Fruit fly (Drosophila melanogaster) whole organism, prepupa: ENCODE measurements around the gene CG3984.

Experiments
- Blimp-1 ChIP-seq: fragments of 200-800 bp; sonication (Bioruptor generic); optimal IDR thresholded peaks from 3 replicates; lab custom pipeline; 2017; ENCODE audit warnings: missing biosample characterization, missing genetic modification characterization, mild to moderate bottlenecking, moderate library complexity, missing genetic modification reagents
- CG10631 ChIP-seq: fragments of 200-800 bp; sonication (Bioruptor generic); optimal IDR thresholded peaks from 2 replicates; lab custom pipeline; 2016; ENCODE audit warnings: missing biosample characterization, missing genetic modification characterization
- CG10669 ChIP-seq: fragments of 200-800 bp; sonication (Bioruptor generic); optimal IDR thresholded peaks from 3 replicates; lab custom pipeline; 2018; ENCODE audit warnings: missing biosample characterization, mild to moderate bottlenecking, missing genetic modification characterization, moderate library complexity
- CG11294 ChIP-seq: fragments of 200-800 bp; sonication (Bioruptor generic); IDR thresholded peaks from 2 replicates; pipeline ENCODE4 v1.3.6; 2022; ENCODE audit warnings: missing biosample characterization, missing genetic modification characterization
- CG11762 ChIP-seq: fragments of 200-800 bp; sonication (Bioruptor generic); optimal IDR thresholded peaks from 3 replicates; lab custom pipeline; 2016; ENCODE audit warnings: missing biosample characterization, missing genetic modification characterization; ENCODE audit not compliant: insufficient read depth
- CG11902 ChIP-seq: fragments of 200-800 bp; sonication (Bioruptor generic); optimal IDR thresholded peaks from 3 replicates; lab custom pipeline; 2016; ENCODE audit warnings: missing biosample characterization, missing genetic modification characterization
- CG1621 ChIP-seq: fragments of 200-800 bp; sonication (Bioruptor generic); optimal IDR thresholded peaks from 3 replicates; lab custom pipeline; 2018; ENCODE audit warnings: missing biosample characterization, mild to moderate bottlenecking, missing genetic modification characterization
- CG16779 ChIP-seq: fragments of 200-800 bp; sonication (Bioruptor generic); optimal IDR thresholded peaks from 3 replicates; lab custom pipeline; 2017; ENCODE audit warnings: missing biosample characterization, mild to moderate bottlenecking, missing genetic modification characterization
- CG3032 ChIP-seq: fragments of 200-800 bp; optimal IDR thresholded peaks from 2 replicates; lab custom pipeline; 2019; ENCODE audit warnings: missing biosample characterization, mild to moderate bottlenecking, missing genetic modification characterization, moderate library complexity
- CG31627 ChIP-seq: fragments of 200-800 bp; sonication (Bioruptor generic); optimal IDR thresholded peaks from 3 replicates; lab custom pipeline; 2016; ENCODE audit warnings: missing biosample characterization, missing genetic modification characterization
- CG34406 ChIP-seq: fragments of 200-800 bp; sonication (Bioruptor generic); optimal IDR thresholded peaks from 3 replicates; lab custom pipeline; 2016; ENCODE audit warnings: missing biosample characterization, missing genetic modification characterization
- CG3919 ChIP-seq: fragments of 200-800 bp; sonication (Bioruptor generic); optimal IDR thresholded peaks from 3 replicates; lab custom pipeline; 2016; ENCODE audit warnings: missing biosample characterization, missing genetic modification characterization
- CG4318 ChIP-seq: fragments of 200-800 bp; sonication (Bioruptor generic); optimal IDR thresholded peaks from 3 replicates; lab custom pipeline; 2017; ENCODE audit warnings: missing biosample characterization, mild to moderate bottlenecking, missing genetic modification characterization
- CG6163 ChIP-seq: fragments of 200-800 bp; sonication (Bioruptor generic); IDR thresholded peaks from 3 replicates; pipeline ENCODE4 v1.3.6; 2022; ENCODE audit warnings: missing biosample characterization, missing genetic modification characterization
- CG6276 ChIP-seq: fragments of 200-800 bp; sonication (Bioruptor generic); optimal IDR thresholded peaks from 2 replicates; lab custom pipeline; 2017; ENCODE audit warnings: missing biosample characterization, mild to moderate bottlenecking, missing genetic modification characterization
- CG6792 ChIP-seq: fragments of 200-800 bp; sonication (Bioruptor generic); optimal IDR thresholded peaks from 3 replicates; lab custom pipeline; 2016; ENCODE audit warnings: missing biosample characterization, missing genetic modification characterization
- CG6808 ChIP-seq: fragments of 200-800 bp; sonication (Bioruptor generic); optimal IDR thresholded peaks from 3 replicates; lab custom pipeline; 2017; ENCODE audit warnings: missing biosample characterization, missing genetic modification characterization, mild to moderate bottlenecking, moderate library complexity, missing genetic modification reagents
- CG6854 ChIP-seq: fragments of 200-800 bp; sonication (Bioruptor generic); optimal IDR thresholded peaks from 2 replicates; lab custom pipeline; 2017; ENCODE audit warnings: missing biosample characterization, mild to moderate bottlenecking, missing genetic modification characterization
- CG7368 ChIP-seq: fragments of 200-800 bp; sonication (Bioruptor generic); optimal IDR thresholded peaks from 3 replicates; lab custom pipeline; 2016; ENCODE audit warnings: missing biosample characterization, missing genetic modification characterization
- CG8119 ChIP-seq: fragments of 200-800 bp; sonication (Bioruptor generic); IDR thresholded peaks from 3 replicates; pipeline ENCODE4 v1.3.6; 2022; ENCODE audit warnings: missing biosample characterization, missing genetic modification characterization
- CG8319 ChIP-seq: fragments of 200-800 bp; sonication (Bioruptor generic); optimal IDR thresholded peaks from 3 replicates; lab custom pipeline; 2016; ENCODE audit warnings: missing biosample characterization, missing genetic modification characterization
- CG8632 ChIP-seq: fragments of 200-800 bp; sonication (Bioruptor generic); optimal IDR thresholded peaks from 3 replicates; lab custom pipeline; 2016; ENCODE audit warnings: missing biosample characterization, missing genetic modification characterization
- CG9139 ChIP-seq: fragments of 200-800 bp; sonication (Bioruptor generic); optimal IDR thresholded peaks from 3 replicates; lab custom pipeline; 2017; ENCODE audit warnings: missing biosample characterization, mild to moderate bottlenecking, missing genetic modification characterization
- Eip75B ChIP-seq: fragments of 200-800 bp; sonication (Bioruptor generic); optimal IDR thresholded peaks from 3 replicates; lab custom pipeline; 2016; ENCODE audit warnings: missing biosample characterization, missing genetic modification characterization
- Ets21C ChIP-seq: fragments of 200-800 bp; sonication (Bioruptor generic); optimal IDR thresholded peaks from 3 replicates; lab custom pipeline; 2016; ENCODE audit warnings: missing biosample characterization, missing genetic modification characterization
- Ets96B ChIP-seq: fragments of 200-800 bp; optimal IDR thresholded peaks from 2 replicates; lab custom pipeline; 2019; ENCODE audit warnings: missing biosample characterization, mild to moderate bottlenecking, missing genetic modification characterization, moderate library complexity
- Gug ChIP-seq: fragments of 200-800 bp; sonication (Bioruptor generic); IDR thresholded peaks from 2 replicates; pipeline ENCODE4 v1.3.6; 2022; ENCODE audit warnings: missing biosample characterization, missing genetic modification characterization
- Hr39 ChIP-seq: fragments of 200-800 bp; sonication (Bioruptor generic); optimal IDR thresholded peaks from 2 replicates; lab custom pipeline; 2016; ENCODE audit warnings: missing biosample characterization, missing genetic modification characterization
- Hr4 ChIP-seq: fragments of 200-800 bp; sonication (Bioruptor generic); optimal IDR thresholded peaks from 3 replicates; lab custom pipeline; 2016; ENCODE audit warnings: missing biosample characterization, missing genetic modification characterization
- Lpt ChIP-seq: fragments of 200-800 bp; sonication (Bioruptor generic); optimal IDR thresholded peaks from 3 replicates; lab custom pipeline; 2016; ENCODE audit warnings: missing biosample characterization, missing genetic modification characterization
- Met ChIP-seq: fragments of 200-800 bp; sonication (Bioruptor generic); optimal IDR thresholded peaks from 3 replicates; lab custom pipeline; 2016; ENCODE audit warnings: missing biosample characterization, missing genetic modification characterization
- Smox ChIP-seq: fragments of 200-800 bp; sonication (Bioruptor generic); optimal IDR thresholded peaks from 3 replicates; lab custom pipeline; 2016; ENCODE audit warnings: missing biosample characterization, missing genetic modification characterization
- Sox102F ChIP-seq: fragments of 200-800 bp; sonication (Bioruptor generic); optimal IDR thresholded peaks from 2 replicates; lab custom pipeline; 2016; ENCODE audit warnings: missing biosample characterization, mild to moderate bottlenecking, missing genetic modification characterization
- Sox14 ChIP-seq: fragments of 200-800 bp; sonication (Bioruptor generic); optimal IDR thresholded peaks from 3 replicates; lab custom pipeline; 2016; ENCODE audit warnings: missing biosample characterization, missing genetic modification characterization
- Sox15 ChIP-seq: fragments of 200-800 bp; sonication (Bioruptor generic); optimal IDR thresholded peaks from 3 replicates; lab custom pipeline; 2016; ENCODE audit warnings: missing biosample characterization, missing genetic modification characterization
- achi ChIP-seq: fragments of 200-800 bp; sonication (Bioruptor generic); optimal IDR thresholded peaks from 3 replicates; lab custom pipeline; 2016; ENCODE audit warnings: missing biosample characterization, missing genetic modification characterization
- acj6 ChIP-seq: fragments of 200-800 bp; sonication (Bioruptor generic); optimal IDR thresholded peaks from 3 replicates; lab custom pipeline; 2016; ENCODE audit warnings: missing biosample characterization, missing genetic modification characterization
- dac ChIP-seq: fragments of 200-800 bp; sonication (Bioruptor generic); optimal IDR thresholded peaks from 2 replicates; lab custom pipeline; 2017; ENCODE audit warnings: missing biosample characterization, mild to moderate bottlenecking, missing genetic modification characterization
- dsx ChIP-seq: fragments of 200-800 bp; optimal IDR thresholded peaks from 3 replicates; lab custom pipeline; 2019; ENCODE audit warnings: missing biosample characterization, mild to moderate bottlenecking, missing genetic modification characterization, moderate library complexity; ENCODE audit not compliant: poor library complexity, severe bottlenecking
- esn ChIP-seq: fragments of 200-800 bp; sonication (Bioruptor generic); optimal IDR thresholded peaks from 2 replicates; lab custom pipeline; 2016; ENCODE audit warnings: missing biosample characterization, mild to moderate bottlenecking, missing genetic modification characterization, moderate library complexity
- fd59A ChIP-seq: fragments of 200-800 bp; sonication (Bioruptor generic); optimal IDR thresholded peaks from 2 replicates; lab custom pipeline; 2017; ENCODE audit warnings: missing biosample characterization, mild to moderate bottlenecking, missing genetic modification characterization, missing genetic modification reagents
- fkh ChIP-seq: fragments of 200-800 bp; sonication (Bioruptor generic); optimal IDR thresholded peaks from 3 replicates; lab custom pipeline; 2017; ENCODE audit warnings: missing biosample characterization, mild to moderate bottlenecking, missing genetic modification characterization, moderate library complexity
- lz ChIP-seq: fragments of 200-800 bp; sonication (Bioruptor generic); optimal IDR thresholded peaks from 3 replicates; lab custom pipeline; 2016; ENCODE audit warnings: missing biosample characterization, missing genetic modification characterization
- net ChIP-seq: fragments of 200-800 bp; sonication (Bioruptor generic); optimal IDR thresholded peaks from 3 replicates; lab custom pipeline; 2016; ENCODE audit warnings: missing biosample characterization, missing genetic modification characterization
- salr ChIP-seq, 2 experiments: fragments of 200-800 bp; sonication (Bioruptor generic); optimal IDR thresholded peaks; 3 replicates each; lab custom pipeline; 2016 to 2018; ENCODE audit warnings: missing biosample characterization in 2 of 2, missing genetic modification characterization in 2 of 2, mild to moderate bottlenecking in 1 of 2
- svp ChIP-seq: fragments of 200-800 bp; sonication (Bioruptor generic); peaks from one replicate; lab custom pipeline; 2016; ENCODE audit warnings: missing biosample characterization, missing genetic modification characterization
- topi ChIP-seq: fragments of 200-800 bp; sonication (Bioruptor generic); optimal IDR thresholded peaks from 3 replicates; lab custom pipeline; 2016; ENCODE audit warnings: missing biosample characterization, missing genetic modification characterization
- vri ChIP-seq: fragments of 200-800 bp; sonication (Bioruptor generic); optimal IDR thresholded peaks from 3 replicates; lab custom pipeline; 2016; ENCODE audit warnings: missing biosample characterization, mild to moderate bottlenecking, missing genetic modification characterization

CG3984 gene

DNA sequence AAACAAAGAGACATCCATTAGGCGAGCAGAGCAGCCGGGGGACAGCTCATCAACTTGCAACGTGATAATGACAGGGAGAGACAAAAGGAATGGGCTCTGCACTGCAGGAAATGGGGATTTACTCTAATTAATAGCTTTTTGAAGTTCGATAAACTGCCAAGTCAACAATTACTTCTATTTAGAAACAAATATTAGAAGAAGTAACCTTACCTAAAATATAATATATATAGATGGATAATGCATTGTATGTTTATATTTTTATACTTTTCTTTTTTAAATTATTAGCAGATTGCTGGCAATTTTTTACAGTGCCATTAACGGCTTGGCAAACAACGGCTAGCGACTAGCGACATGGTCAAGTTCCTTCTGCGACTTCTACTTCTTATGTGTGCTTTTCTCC, 23.4 kb upstream of the CG3984 start (continued):
- TF ChIP-seq Gug (peak; percentile 10; the same call in 1 of the 2 replicates), Sox15 (no peak), fkh (GFP tag; lab: Kevin White, UChicago) (no peak), Hr39 (no peak), CG8119 (GFP tag; lab: Robert Waterston, UW) (peak; percentile 54), Ets96B (tag; lab: Kevin White, UChicago) (peak; percentile 51), achi (GFP tag; lab: Kevin White, UChicago) (peak; percentile 61), CG10631 (GFP tag; lab: Kevin White, UChicago) (peak; percentile 50), topi (GFP tag; lab: Kevin White, UChicago) (no peak), net (peak; percentile 7)

dm6 chr3R:15114465-15115228, 22.3 kb upstream of the CG3984 start:
- TF ChIP-seq topi (GFP tag; lab: Kevin White, UChicago) (peak; percentile 57), CG8119 (GFP tag; lab: Robert Waterston, UW) (peak; percentile 77), dac (GFP tag; lab: Kevin White, UChicago) (peak; percentile 69), CG11902 (GFP tag; lab: Kevin White, UChicago) (peak; percentile 41), CG8632 (GFP tag; lab: Kevin White, UChicago) (peak; percentile 62), fkh (GFP tag; lab: Kevin White, UChicago) (peak; percentile 62), CG9139 (peak; percentile 41), CG11762 (GFP tag; lab: Kevin White, UChicago) (peak; percentile 69), CG8319 (GFP tag; lab: Kevin White, UChicago) (peak; percentile 59), Eip75B (GFP tag; lab: Kevin White, UChicago) (peak; percentile 81), lz (GFP tag; lab: Kevin White, UChicago) (peak; percentile 22), Hr4 (peak; percentile 87), Met (peak; percentile 5), CG6808 (GFP tag; lab: Kevin White, UChicago) (peak; percentile 81), Blimp-1 (GFP tag; lab: Kevin White, UChicago) (no peak), CG3032 (tag; lab: Kevin White, UChicago) (peak; percentile 71), CG10669 (peak; percentile 77), CG7368 (GFP tag; lab: Kevin White, UChicago) (peak; percentile 61), Sox102F (GFP tag; lab: Kevin White, UChicago) (no peak), CG6163 (GFP tag; lab: Robert Waterston, UW) (peak; percentile 58; the same call in 2 of the 3 replicates), CG6276 (GFP tag; lab: Kevin White, UChicago) (peak; percentile 87), CG4318 (GFP tag; lab: Kevin White, UChicago) (peak; percentile 88), Sox15 (peak; percentile 58), Ets21C (GFP tag; lab: Kevin White, UChicago) (no peak), CG11294 (GFP tag; lab: Robert Waterston, UW) (no peak), Sox14 (peak; percentile 64), CG16779 (tag; lab: Kevin White, UChicago) (peak; percentile 67), acj6 (GFP tag; lab: Kevin White, UChicago) (peak; percentile 66), fd59A (GFP tag; lab: Kevin White, UChicago) (peak; percentile 82), CG34406 (GFP tag; lab: Kevin White, UChicago) (peak; percentile 64), CG1621 (tag; lab: Kevin White, UChicago) (peak; percentile 66), CG3919 (GFP tag; lab: Kevin White, UChicago) (peak; percentile 77), dsx (GFP tag; lab: Kevin White, UChicago) (peak; percentile 66), svp (GFP tag; lab: Kevin White, UChicago) (peak; percentile 65), CG6792 (GFP tag; lab: Kevin White, UChicago) (peak; percentile 59), salr (GFP tag; optimal IDR thresholded peaks at IDR 0.05; lab: Kevin White, UChicago) (peak; percentile 37 to 93), CG31627 (GFP tag; lab: Kevin White, UChicago) (peak; percentile 13), CG6854 (no peak), achi (GFP tag; lab: Kevin White, UChicago) (peak; percentile 77), Lpt (GFP tag; lab: Kevin White, UChicago) (peak; percentile 77), Ets96B (tag; lab: Kevin White, UChicago) (peak; percentile 82), vri (no peak), esn (peak; percentile 23), Smox (GFP tag; lab: Kevin White, UChicago) (peak; percentile 9)
